Worm (Caenorhabditis elegans): ENCODE results near the gene dvc-1.

ce11 chrV:11216137-11216536, 23.0 kb downstream of the dvc-1 start:
- TF ChIP-seq snpc-4 (tag; optimal IDR thresholded peaks at IDR 0.05) (no peak), bed-3 (GFP tag; optimal IDR thresholded peaks at IDR 0.05) (no peak), unc-39 (tag; optimal IDR thresholded peaks at IDR 0.05) (no peak), mep-1 (tag; optimal IDR thresholded peaks at IDR 0.05) (no peak), elt-1 (tag; optimal IDR thresholded peaks at IDR 0.05; ENCODE audit: borderline replicate concordance, insufficient read depth) (no peak), ham-2 (GFP tag; optimal IDR thresholded peaks at IDR 0.05) (no peak)
